Fruit fly (Drosophila melanogaster) whole organism, embryonic: ENCODE results near the gene NPF.
A peak's percentile ranks its signal among the peaks of the same experiment; 100 is the strongest.

ENCODE experiments used
- ATbp ChIP-seq: fragments of 200-800 bp; sonication (Bioruptor generic); optimal IDR thresholded peaks from 2 replicates; lab custom pipeline; 2017; ENCODE audit warnings: missing biosample characterization, mild to moderate bottlenecking, missing genetic modification characterization, missing genetic modification reagents
- Adf1 ChIP-seq: fragments of 200-800 bp; sonication (Bioruptor generic); IDR thresholded peaks from 2 replicates; pipeline ENCODE4 v1.3.6; 2022; ENCODE audit warnings: missing biosample characterization, missing genetic modification characterization
- Atf-2 ChIP-seq: fragments of 200-800 bp; sonication (Bioruptor generic); optimal IDR thresholded peaks from 2 replicates; lab custom pipeline; 2016; ENCODE audit warnings: missing biosample characterization, missing genetic modification characterization
- BEAF-32 ChIP-seq: fragments of 200-800 bp; sonication (Bioruptor generic); optimal IDR thresholded peaks from 3 replicates; lab custom pipeline; 2017; ENCODE audit warnings: missing biosample characterization, missing genetic modification characterization, mild to moderate bottlenecking, moderate library complexity, missing genetic modification reagents
- Blimp-1 ChIP-seq: fragments of 200-800 bp; sonication (Bioruptor generic); optimal IDR thresholded peaks from 3 replicates; lab custom pipeline; 2018; ENCODE audit warnings: missing biosample characterization, missing genetic modification characterization, mild to moderate bottlenecking, moderate library complexity, missing genetic modification reagents
- CG10267 ChIP-seq: fragments of 200-800 bp; sonication (Bioruptor generic); optimal IDR thresholded peaks from 2 replicates; lab custom pipeline; 2018; ENCODE audit warnings: missing biosample characterization, mild to moderate bottlenecking, missing genetic modification characterization, moderate library complexity
- CG14710 ChIP-seq: fragments of 200-800 bp; sonication (Bioruptor generic); optimal IDR thresholded peaks from 3 replicates; lab custom pipeline; 2019; ENCODE audit warnings: missing biosample characterization, mild to moderate bottlenecking, missing genetic modification characterization, moderate library complexity
- CG14860 ChIP-seq: fragments of 200-800 bp; sonication (Bioruptor generic); IDR thresholded peaks from 3 replicates; pipeline ENCODE4 v1.3.6; 2022; ENCODE audit warnings: missing biosample characterization, missing genetic modification characterization; ENCODE audit not compliant: partially characterized antibody
- CG1603 ChIP-seq: fragments of 200-800 bp; sonication (Bioruptor generic); optimal IDR thresholded peaks from 2 replicates; lab custom pipeline; 2019; ENCODE audit warnings: missing biosample characterization, mild to moderate bottlenecking, missing genetic modification characterization, moderate library complexity
- CG17802 ChIP-seq: fragments of 200-800 bp; sonication (Bioruptor generic); optimal IDR thresholded peaks from 2 replicates; lab custom pipeline; 2018; ENCODE audit warnings: missing biosample characterization, mild to moderate bottlenecking, missing genetic modification characterization, moderate library complexity
- CG17829 ChIP-seq: fragments of 200-800 bp; optimal IDR thresholded peaks from 2 replicates; lab custom pipeline; 2019; ENCODE audit warnings: missing biosample characterization, mild to moderate bottlenecking, missing genetic modification characterization, moderate library complexity
- CG2120 ChIP-seq: fragments of 200-800 bp; sonication (Bioruptor generic); optimal IDR thresholded peaks from 3 replicates; lab custom pipeline; 2016; ENCODE audit warnings: missing biosample characterization, missing genetic modification characterization
- CG3281 ChIP-seq: fragments of 200-800 bp; sonication (Bioruptor generic); optimal IDR thresholded peaks from 3 replicates; lab custom pipeline; 2017; ENCODE audit warnings: missing biosample characterization, mild to moderate bottlenecking, missing genetic modification characterization
- CG42726 ChIP-seq: fragments of 200-800 bp; sonication (Bioruptor generic); IDR thresholded peaks from 2 replicates; pipeline ENCODE4 v1.3.6; 2022; ENCODE audit warnings: missing biosample characterization, missing genetic modification characterization; ENCODE audit not compliant: partially characterized antibody
- CG4404 ChIP-seq: fragments of 200-800 bp; sonication (Bioruptor generic); IDR thresholded peaks from 2 replicates; pipeline ENCODE4 v1.3.6; 2022; ENCODE audit warnings: missing biosample characterization, missing genetic modification characterization
- CG5953 ChIP-seq: fragments of 200-800 bp; sonication (Bioruptor generic); IDR thresholded peaks from 2 replicates; pipeline ENCODE4 v1.3.6; 2022; ENCODE audit warnings: missing biosample characterization, missing genetic modification characterization
- CG7357 ChIP-seq: fragments of 200-800 bp; sonication (Bioruptor generic); IDR thresholded peaks from 3 replicates; pipeline ENCODE4 v1.3.6; 2022; ENCODE audit warnings: missing biosample characterization, missing genetic modification characterization
- CG7786 ChIP-seq: fragments of 200-800 bp; sonication (Bioruptor generic); optimal IDR thresholded peaks from 2 replicates; lab custom pipeline; 2016; ENCODE audit warnings: missing biosample characterization, missing genetic modification characterization
- CG7928 ChIP-seq: fragments of 200-800 bp; sonication (Bioruptor generic); optimal IDR thresholded peaks from 2 replicates; lab custom pipeline; 2017; ENCODE audit warnings: missing biosample characterization, mild to moderate bottlenecking, missing genetic modification characterization
- CG8089 ChIP-seq: fragments of 200-800 bp; sonication (Bioruptor generic); optimal IDR thresholded peaks from 3 replicates; lab custom pipeline; 2016; ENCODE audit warnings: missing biosample characterization, missing genetic modification characterization
- CHES-1-like ChIP-seq: fragments of 200-800 bp; sonication (Bioruptor generic); optimal IDR thresholded peaks from 2 replicates; lab custom pipeline; 2016; ENCODE audit warnings: missing biosample characterization, missing genetic modification characterization
- CrebB ChIP-seq: fragments of 200-800 bp; sonication (Bioruptor generic); optimal IDR thresholded peaks from 3 replicates; lab custom pipeline; 2018; ENCODE audit warnings: missing biosample characterization, mild to moderate bottlenecking, missing genetic modification characterization
- E2f2 ChIP-seq: fragments of 200-800 bp; sonication (Bioruptor generic); IDR thresholded peaks from 2 replicates; pipeline ENCODE4 v1.3.6; 2022; ENCODE audit warnings: missing biosample characterization, missing genetic modification characterization
- HHEX ChIP-seq: fragments of 200-800 bp; sonication (Bioruptor generic); optimal IDR thresholded peaks from 3 replicates; lab custom pipeline; 2017; ENCODE audit warnings: missing biosample characterization, mild to moderate bottlenecking, missing genetic modification characterization, missing genetic modification reagents
- HmgZ ChIP-seq: fragments of 200-800 bp; sonication (Bioruptor generic); optimal IDR thresholded peaks from 2 replicates; lab custom pipeline; 2018; ENCODE audit warnings: missing biosample characterization, mild to moderate bottlenecking, missing genetic modification characterization
- Lim3 ChIP-seq: fragments of 200-800 bp; sonication (Bioruptor generic); IDR thresholded peaks from 2 replicates; pipeline ENCODE4 v1.3.6; 2022; ENCODE audit warnings: missing biosample characterization, missing genetic modification characterization
- Mes4 ChIP-seq: fragments of 200-800 bp; sonication (Bioruptor generic); optimal IDR thresholded peaks from 2 replicates; lab custom pipeline; 2016; ENCODE audit warnings: missing biosample characterization, missing genetic modification characterization
- Myb ChIP-seq: fragments of 200-800 bp; sonication (Bioruptor generic); optimal IDR thresholded peaks from 2 replicates; lab custom pipeline; 2016; ENCODE audit warnings: missing biosample characterization, missing genetic modification characterization
- Neu2 ChIP-seq: fragments of 200-800 bp; sonication (Bioruptor generic); optimal IDR thresholded peaks from 3 replicates; lab custom pipeline; 2016; ENCODE audit warnings: missing biosample characterization, missing genetic modification characterization, borderline replicate concordance
- Optix ChIP-seq: fragments of 200-800 bp; sonication (Bioruptor generic); IDR thresholded peaks from 3 replicates; pipeline ENCODE4 v1.3.6; 2022; ENCODE audit warnings: missing biosample characterization, missing genetic modification characterization
- Spps ChIP-seq: fragments of 200-800 bp; sonication (Bioruptor generic); optimal IDR thresholded peaks from 2 replicates; lab custom pipeline; 2018; ENCODE audit warnings: missing biosample characterization, mild to moderate bottlenecking, missing genetic modification characterization
- Stat92E ChIP-seq, 3 experiments: fragments of >200 bp in 2 of 3; fragments of 200-800 bp in 1 of 3; sonication (Bioruptor generic) in 1 of 3; optimal IDR thresholded peaks; 2 replicates each; lab custom pipeline; 2017 to 2019; ENCODE audit warnings: missing biosample characterization in 3 of 3, missing genetic modification characterization in 3 of 3, mild to moderate bottlenecking in 1 of 3, moderate library complexity in 1 of 3
- YL-1 ChIP-seq: fragments of 200-800 bp; sonication (Bioruptor generic); optimal IDR thresholded peaks from 3 replicates; lab custom pipeline; 2017; ENCODE audit warnings: missing biosample characterization, mild to moderate bottlenecking, missing genetic modification characterization
- amos ChIP-seq: fragments of 200-800 bp; sonication (Bioruptor generic); IDR thresholded peaks from 2 replicates; pipeline ENCODE4 v1.3.6; 2022; ENCODE audit warnings: missing biosample characterization, missing genetic modification characterization; ENCODE audit not compliant: partially characterized antibody
- ara ChIP-seq: fragments of 200-800 bp; sonication (Bioruptor generic); IDR thresholded peaks from 2 replicates; pipeline ENCODE4 v1.3.6; 2022; ENCODE audit warnings: missing biosample characterization, missing genetic modification characterization
- bcd ChIP-seq: fragments of 200-800 bp; sonication (Bioruptor generic); optimal IDR thresholded peaks from 2 replicates; lab custom pipeline; 2017; ENCODE audit warnings: missing biosample characterization, mild to moderate bottlenecking, missing genetic modification characterization
- croc ChIP-seq: fragments of 200-800 bp; sonication (Bioruptor generic); conservative IDR thresholded peaks from 3 replicates; pipeline ENCODE4 v1.3.6; 2022; ENCODE audit warnings: missing biosample characterization, missing genetic modification characterization
- ftz-f1 ChIP-seq: fragments of 200-800 bp; sonication (Bioruptor generic); optimal IDR thresholded peaks from 2 replicates; lab custom pipeline; 2016; ENCODE audit warnings: missing biosample characterization, missing genetic modification characterization
- h ChIP-seq: fragments of >200 bp; optimal IDR thresholded peaks from 2 replicates; lab custom pipeline; 2017
- kni ChIP-seq: fragments of 200-800 bp; sonication (Bioruptor generic); optimal IDR thresholded peaks from 3 replicates; lab custom pipeline; 2017; ENCODE audit warnings: mild to moderate bottlenecking, missing biosample characterization, missing genetic modification reagents, missing genetic modification characterization
- lov ChIP-seq, 2 experiments: fragments of 200-800 bp in 1 of 2; fragments of >200 bp in 1 of 2; sonication (Bioruptor generic) in 1 of 2; IDR thresholded peaks in 1 of 2; optimal IDR thresholded peaks in 1 of 2; 2 replicates in 1 of 2; 3 replicates in 1 of 2; pipeline versions ENCODE4 v1.3.6 to Lab custom; 2017 to 2022; ENCODE audit warnings: missing biosample characterization in 1 of 2, missing genetic modification characterization in 1 of 2
- maf-S ChIP-seq: fragments of 200-800 bp; sonication (Bioruptor generic); optimal IDR thresholded peaks from 2 replicates; lab custom pipeline; 2016; ENCODE audit warnings: missing biosample characterization, missing genetic modification characterization
- nerfin-1 ChIP-seq: fragments of 200-800 bp; sonication (Bioruptor generic); optimal IDR thresholded peaks from 3 replicates; lab custom pipeline; 2019; ENCODE audit warnings: missing biosample characterization, mild to moderate bottlenecking, missing genetic modification characterization, moderate library complexity
- sc ChIP-seq, 3 experiments: fragments of >200 bp in 2 of 3; fragments of 200-800 bp in 1 of 3; sonication (Bioruptor generic) in 1 of 3; optimal IDR thresholded peaks; 2 replicates in 2 of 3; 3 replicates in 1 of 3; lab custom pipeline; 2017; ENCODE audit warnings: mild to moderate bottlenecking in 1 of 3, missing biosample characterization in 1 of 3, missing genetic modification characterization in 1 of 3, missing genetic modification reagents in 1 of 3
- sisA ChIP-seq: fragments of 200-800 bp; sonication (Bioruptor generic); IDR thresholded peaks from 2 replicates; pipeline ENCODE4 v1.3.6; 2022; ENCODE audit warnings: missing biosample characterization, missing genetic modification characterization
- slou ChIP-seq: fragments of 200-800 bp; sonication (Bioruptor generic); optimal IDR thresholded peaks from 3 replicates; lab custom pipeline; 2016; ENCODE audit warnings: missing biosample characterization, missing genetic modification characterization
- tll ChIP-seq, 2 experiments: fragments of 200-800 bp in 1 of 2; fragments of >200 bp in 1 of 2; sonication (Bioruptor generic) in 1 of 2; optimal IDR thresholded peaks; 2 replicates each; lab custom pipeline; 2017 to 2019; ENCODE audit warnings: missing biosample characterization in 2 of 2, missing genetic modification characterization in 2 of 2, mild to moderate bottlenecking in 1 of 2, moderate library complexity in 1 of 2
- usp ChIP-seq: fragments of >200 bp; optimal IDR thresholded peaks from 2 replicates; lab custom pipeline; 2017; ENCODE audit warnings: missing biosample characterization, missing genetic modification characterization
- vvl ChIP-seq: fragments of 200-800 bp; sonication (Bioruptor generic); IDR thresholded peaks from 2 replicates; pipeline ENCODE4 v1.3.6; 2022; ENCODE audit warnings: missing biosample characterization, missing genetic modification characterization
- zfh2 ChIP-seq: fragments of 200-800 bp; sonication (Bioruptor generic); optimal IDR thresholded peaks from 2 replicates; lab custom pipeline; 2016; ENCODE audit warnings: missing biosample characterization, missing genetic modification characterization

NPF gene

DNA sequence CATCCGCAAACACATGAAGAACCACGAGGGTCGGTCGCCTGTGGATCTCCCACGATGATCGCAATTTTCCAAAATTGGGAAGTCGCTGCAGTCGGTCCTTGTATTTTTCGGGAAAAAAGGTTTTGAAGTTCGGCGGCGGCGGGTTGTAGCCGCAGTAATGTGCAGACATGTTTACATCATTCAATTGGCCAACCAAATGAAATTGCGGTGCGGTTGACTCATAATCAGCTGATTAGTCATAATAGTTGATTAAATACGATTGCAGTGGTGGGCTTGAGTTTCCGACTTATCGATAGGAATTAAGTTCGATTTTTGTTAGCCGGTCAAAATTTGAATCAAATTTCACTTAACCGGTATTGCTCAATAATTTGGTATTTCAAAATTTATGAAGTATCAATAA, 43.1 kb downstream of the NPF start, which contains the start of gene CG14907 (continued):
- TF ChIP-seq Mes4 (GFP tag; lab: Kevin White, UChicago): no peak
- peak; percentile 65 for TF ChIP-seq BEAF-32 (GFP tag; lab: Kevin White, UChicago)
- TF ChIP-seq Optix (GFP tag; lab: Robert Waterston, UW): no peak
- no peak for TF ChIP-seq CHES-1-like
- no peak for TF ChIP-seq CG8089 (GFP tag; lab: Kevin White, UChicago)
- TF ChIP-seq Atf-2 (GFP tag; lab: Kevin White, UChicago): no peak
- TF ChIP-seq sisA: no peak
- TF ChIP-seq CG14860 (GFP tag; lab: Robert Waterston, UW): peak; percentile 20; the same call in 1 of the 3 replicates
- peak; percentile 20 for TF ChIP-seq CrebB (tag; lab: Kevin White, UChicago)
- TF ChIP-seq CG10267 (tag; lab: Kevin White, UChicago): no peak
- 0 out of 2 replicates have a peak, but pooled peaks have one; percentile 5 for TF ChIP-seq CG42726 (GFP tag; lab: Robert Waterston, UW)
- TF ChIP-seq CG7357 (GFP tag; lab: Robert Waterston, UW): no peak
- 0 out of 2 replicates have a peak, but pooled peaks have one; percentile 20 for TF ChIP-seq vvl
- TF ChIP-seq CG3281: peak; percentile 8
- TF ChIP-seq h: no peak
- no peak for TF ChIP-seq Neu2 (GFP tag; lab: Kevin White, UChicago)
- no peak for TF ChIP-seq CG2120 (GFP tag; lab: Kevin White, UChicago)
- TF ChIP-seq CG17829 (tag; lab: Kevin White, UChicago): no peak
- TF ChIP-seq CG7928 (GFP tag; lab: Kevin White, UChicago): no peak
- no peak for TF ChIP-seq ftz-f1 (GFP tag; lab: Kevin White, UChicago)
- TF ChIP-seq zfh2 (GFP tag; lab: Kevin White, UChicago): no peak
- no peak for TF ChIP-seq slou (GFP tag; lab: Kevin White, UChicago)
- TF ChIP-seq croc (GFP tag; lab: Robert Waterston, UW): no peak
- no peak for TF ChIP-seq bcd (GFP tag; lab: Kevin White, UChicago)
- TF ChIP-seq Myb (GFP tag; lab: Kevin White, UChicago): peak; percentile 49
- TF ChIP-seq tll (GFP tag; optimal IDR thresholded peaks at IDR 0.05; lab: Kevin White, UChicago): no peak
- no peak for TF ChIP-seq maf-S (GFP tag; lab: Kevin White, UChicago)
- no peak for TF ChIP-seq CG7786 (GFP tag; lab: Kevin White, UChicago)
- TF ChIP-seq lov (optimal IDR thresholded peaks at IDR 0.05; lab: Kevin White, UChicago): no peak
- TF ChIP-seq lov (GFP tag; IDR thresholded peaks at IDR 0.05; lab: Robert Waterston, UW): no peak
- peak; percentile 4 for TF ChIP-seq CG14710
- no peak for TF ChIP-seq sc (optimal IDR thresholded peaks at IDR 0.05; lab: Kevin White, UChicago)
- TF ChIP-seq sc (GFP tag; optimal IDR thresholded peaks at IDR 0.05; lab: Kevin White, UChicago): no peak
- TF ChIP-seq Adf1 (GFP tag; lab: Robert Waterston, UW): no peak
- TF ChIP-seq E2f2 (GFP tag; lab: Robert Waterston, UW): peak; percentile 91
- peak; percentile 27 for TF ChIP-seq CG1603 (tag; lab: Kevin White, UChicago)
- peak; percentile 63; the same call in 1 of the 2 replicates for TF ChIP-seq amos (GFP tag; lab: Robert Waterston, UW)
- TF ChIP-seq CG4404 (GFP tag; lab: Robert Waterston, UW): no peak

dm6 chr3R:16655000-16655493, 46.0 kb downstream of the NPF start:
- TF ChIP-seq Lim3 (GFP tag; lab: Robert Waterston, UW) (no peak), Blimp-1 (GFP tag; lab: Kevin White, UChicago) (peak; percentile 19), Stat92E (GFP tag; optimal IDR thresholded peaks at IDR 0.05; lab: Kevin White, UChicago) (peak in 1 of 3 experiments; percentile 66), usp (GFP tag; lab: Kevin White, UChicago) (no peak), kni (GFP tag; lab: Kevin White, UChicago) (peak; percentile 63), HmgZ (tag; lab: Kevin White, UChicago) (peak; percentile 21), CG17802 (tag; lab: Kevin White, UChicago) (no peak), Spps (no peak), ATbp (GFP tag; lab: Kevin White, UChicago) (peak; percentile 4), YL-1 (GFP tag; lab: Kevin White, UChicago) (peak; percentile 21), ara (GFP tag; lab: Robert Waterston, UW) (peak; percentile 42; the same call in 1 of the 2 replicates), CG5953 (GFP tag; lab: Robert Waterston, UW) (no peak), HHEX (GFP tag; lab: Kevin White, UChicago) (no peak), nerfin-1 (peak; percentile 12)
